Fruit fly (Drosophila melanogaster) whole organism, embryonic: ENCODE measurements around the gene CG16753.

Source experiments
- Atf-2 ChIP-seq: fragments of 200-800 bp; sonication (Bioruptor generic); optimal IDR thresholded peaks from 2 replicates; lab custom pipeline; 2016; ENCODE audit warnings: missing biosample characterization, missing genetic modification characterization
- Atf6 ChIP-seq: fragments of 200-800 bp; sonication (Bioruptor generic); IDR thresholded peaks from 2 replicates; pipeline ENCODE4 v1.3.6; 2022; ENCODE audit warnings: missing biosample characterization, missing genetic modification characterization
- Blimp-1 ChIP-seq: fragments of 200-800 bp; sonication (Bioruptor generic); optimal IDR thresholded peaks from 3 replicates; lab custom pipeline; 2018; ENCODE audit warnings: missing biosample characterization, missing genetic modification characterization, mild to moderate bottlenecking, moderate library complexity, missing genetic modification reagents
- CG10462 ChIP-seq: fragments of 200-800 bp; sonication (Bioruptor generic); optimal IDR thresholded peaks from 2 replicates; lab custom pipeline; 2016; ENCODE audit warnings: missing biosample characterization, missing genetic modification characterization
- CG13624 ChIP-seq: fragments of 200-800 bp; sonication (Bioruptor generic); optimal IDR thresholded peaks from 2 replicates; lab custom pipeline; 2016; ENCODE audit warnings: missing biosample characterization, missing genetic modification characterization
- CG13775 ChIP-seq: fragments of 200-800 bp; sonication (Bioruptor generic); optimal IDR thresholded peaks from 3 replicates; lab custom pipeline; 2017; ENCODE audit warnings: missing biosample characterization, mild to moderate bottlenecking, missing genetic modification characterization
- CG15073 ChIP-seq: fragments of 200-800 bp; sonication (Bioruptor generic); optimal IDR thresholded peaks from 2 replicates; lab custom pipeline; 2016; ENCODE audit warnings: missing biosample characterization, missing genetic modification characterization
- CG17361 ChIP-seq: fragments of 200-800 bp; sonication (Bioruptor generic); IDR thresholded peaks from 3 replicates; pipeline ENCODE4 v1.3.6; 2022; ENCODE audit warnings: missing biosample characterization, missing genetic modification characterization
- CG18262 ChIP-seq: fragments of 200-800 bp; optimal IDR thresholded peaks from 3 replicates; lab custom pipeline; 2019; ENCODE audit warnings: missing biosample characterization, mild to moderate bottlenecking, missing genetic modification characterization, moderate library complexity
- CG3995 ChIP-seq: fragments of 200-800 bp; sonication (Bioruptor generic); optimal IDR thresholded peaks from 3 replicates; lab custom pipeline; 2016; ENCODE audit warnings: missing biosample characterization, missing genetic modification characterization
- CG4617 ChIP-seq: fragments of 200-800 bp; sonication (Bioruptor generic); optimal IDR thresholded peaks from 3 replicates; lab custom pipeline; 2016; ENCODE audit warnings: missing biosample characterization, missing genetic modification characterization, borderline replicate concordance
- CG6175 ChIP-seq: fragments of 200-800 bp; sonication (Bioruptor generic); IDR thresholded peaks from 3 replicates; pipeline ENCODE4 v1.3.6; 2022; ENCODE audit warnings: missing biosample characterization, missing genetic modification characterization
- CG6683 ChIP-seq: fragments of 200-800 bp; sonication (Bioruptor generic); optimal IDR thresholded peaks from 2 replicates; lab custom pipeline; 2017; ENCODE audit warnings: missing biosample characterization, mild to moderate bottlenecking, missing genetic modification characterization, missing genetic modification reagents
- CG6689 ChIP-seq: fragments of 200-800 bp; sonication (Bioruptor generic); IDR thresholded peaks from 2 replicates; pipeline ENCODE4 v1.3.6; 2022; ENCODE audit warnings: missing biosample characterization, missing genetic modification characterization
- CG8388 ChIP-seq: fragments of 200-800 bp; sonication (Bioruptor generic); optimal IDR thresholded peaks from 2 replicates; lab custom pipeline; 2019; ENCODE audit warnings: missing biosample characterization, mild to moderate bottlenecking, missing genetic modification characterization, moderate library complexity
- CG8944 ChIP-seq: fragments of 200-800 bp; sonication (Bioruptor generic); optimal IDR thresholded peaks from 3 replicates; lab custom pipeline; 2016; ENCODE audit warnings: missing biosample characterization, missing genetic modification characterization
- CG9817 ChIP-seq: fragments of 200-800 bp; sonication (Bioruptor generic); optimal IDR thresholded peaks from 2 replicates; lab custom pipeline; 2018; ENCODE audit warnings: missing biosample characterization, mild to moderate bottlenecking, missing genetic modification characterization, moderate library complexity
- Deaf1 ChIP-seq: fragments of 200-800 bp; optimal IDR thresholded peaks from 3 replicates; lab custom pipeline; 2019; ENCODE audit warnings: missing biosample characterization, mild to moderate bottlenecking, missing genetic modification characterization, moderate library complexity
- Dfd ChIP-seq, 2 experiments: fragments of >200 bp; optimal IDR thresholded peaks; 2 replicates each; lab custom pipeline; 2017; ENCODE audit warnings: missing biosample characterization in 2 of 2, missing genetic modification characterization in 2 of 2
- Doc2 ChIP-seq: fragments of 200-800 bp; sonication (Bioruptor generic); IDR thresholded peaks from 2 replicates; pipeline ENCODE4 v1.3.6; 2022; ENCODE audit warnings: missing biosample characterization, missing genetic modification characterization
- Fer2 ChIP-seq: fragments of 200-800 bp; sonication (Bioruptor generic); optimal IDR thresholded peaks from 2 replicates; lab custom pipeline; 2018; ENCODE audit warnings: missing biosample characterization, mild to moderate bottlenecking, missing genetic modification characterization, moderate library complexity
- Gug ChIP-seq: fragments of 200-800 bp; sonication (Bioruptor generic); IDR thresholded peaks from 4 replicates; pipeline ENCODE4 v1.3.6; 2022; ENCODE audit warnings: missing biosample characterization, missing genetic modification characterization
- HLH54F ChIP-seq: fragments of 200-800 bp; sonication (Bioruptor generic); optimal IDR thresholded peaks from 3 replicates; lab custom pipeline; 2016; ENCODE audit warnings: missing biosample characterization, missing genetic modification characterization
- HmgD ChIP-seq: fragments of 200-800 bp; sonication (Bioruptor generic); optimal IDR thresholded peaks from 3 replicates; lab custom pipeline; 2016; ENCODE audit warnings: missing biosample characterization, missing genetic modification characterization
- HmgZ ChIP-seq: fragments of 200-800 bp; sonication (Bioruptor generic); optimal IDR thresholded peaks from 2 replicates; lab custom pipeline; 2018; ENCODE audit warnings: missing biosample characterization, mild to moderate bottlenecking, missing genetic modification characterization
- Hr78 ChIP-seq, 2 experiments: fragments of 200-800 bp in 1 of 2; fragments of >200 bp in 1 of 2; sonication (Bioruptor generic) in 1 of 2; optimal IDR thresholded peaks; 2 replicates each; lab custom pipeline; 2017 to 2019; ENCODE audit warnings: missing biosample characterization in 2 of 2, missing genetic modification characterization in 2 of 2, mild to moderate bottlenecking in 1 of 2, moderate library complexity in 1 of 2
- MESR4 ChIP-seq: fragments of 200-800 bp; sonication (Bioruptor generic); optimal IDR thresholded peaks from 2 replicates; lab custom pipeline; 2018; ENCODE audit warnings: missing biosample characterization, mild to moderate bottlenecking, missing genetic modification characterization, moderate library complexity
- Mrtf ChIP-seq: fragments of 200-800 bp; sonication (Bioruptor generic); IDR thresholded peaks from 3 replicates; pipeline ENCODE4 v1.3.6; 2022; ENCODE audit warnings: missing biosample characterization, missing genetic modification characterization
- Sox100B ChIP-seq: fragments of 200-800 bp; sonication (Bioruptor generic); optimal IDR thresholded peaks from 3 replicates; lab custom pipeline; 2018; ENCODE audit warnings: missing biosample characterization, mild to moderate bottlenecking, missing genetic modification characterization
- Sox102F ChIP-seq: fragments of 200-800 bp; sonication (Bioruptor generic); optimal IDR thresholded peaks from 2 replicates; lab custom pipeline; 2018; ENCODE audit warnings: missing biosample characterization, mild to moderate bottlenecking, missing genetic modification characterization, moderate library complexity
- Sry-β ChIP-seq: fragments of 200-800 bp; sonication (Bioruptor generic); optimal IDR thresholded peaks from 2 replicates; lab custom pipeline; 2018; ENCODE audit warnings: missing biosample characterization, mild to moderate bottlenecking, missing genetic modification characterization, moderate library complexity
- TFAM ChIP-seq: fragments of 200-800 bp; sonication (Bioruptor generic); optimal IDR thresholded peaks from 2 replicates; lab custom pipeline; 2017; ENCODE audit warnings: missing biosample characterization, missing genetic modification characterization, inconsistent platforms
- Xrp1 ChIP-seq: fragments of 200-800 bp; sonication (Bioruptor generic); IDR thresholded peaks from 2 replicates; pipeline ENCODE4 v1.3.6; 2022; ENCODE audit warnings: missing biosample characterization, missing genetic modification characterization
- YL-1 ChIP-seq: fragments of 200-800 bp; sonication (Bioruptor generic); optimal IDR thresholded peaks from 3 replicates; lab custom pipeline; 2017; ENCODE audit warnings: missing biosample characterization, mild to moderate bottlenecking, missing genetic modification characterization
- disco-r ChIP-seq: fragments of 200-800 bp; sonication (Bioruptor generic); optimal IDR thresholded peaks from 2 replicates; lab custom pipeline; 2016; ENCODE audit warnings: missing biosample characterization, missing genetic modification characterization
- dmrt99B ChIP-seq: fragments of 200-800 bp; sonication (Bioruptor generic); optimal IDR thresholded peaks from 2 replicates; lab custom pipeline; 2018; ENCODE audit warnings: missing biosample characterization, mild to moderate bottlenecking, missing genetic modification characterization, moderate library complexity
- dpn ChIP-seq, 2 experiments: fragments of 200-800 bp; sonication (Bioruptor generic); optimal IDR thresholded peaks; 3 replicates each; lab custom pipeline; 2016; ENCODE audit warnings: missing biosample characterization in 2 of 2, missing genetic modification characterization in 2 of 2
- emc ChIP-seq: fragments of 200-800 bp; sonication (Bioruptor generic); optimal IDR thresholded peaks from 2 replicates; lab custom pipeline; 2016; ENCODE audit warnings: missing biosample characterization, missing genetic modification characterization
- eve ChIP-seq, 2 experiments: fragments of >200 bp; optimal IDR thresholded peaks; 2 replicates each; lab custom pipeline; 2017; ENCODE audit warnings: missing biosample characterization in 2 of 2, missing genetic modification characterization in 2 of 2
- ewg ChIP-seq: fragments of 200-800 bp; sonication (Bioruptor generic); optimal IDR thresholded peaks from 3 replicates; lab custom pipeline; 2017; ENCODE audit warnings: mild to moderate bottlenecking, missing biosample characterization, missing genetic modification reagents, missing genetic modification characterization
- kah ChIP-seq: fragments of 200-800 bp; sonication (Bioruptor generic); optimal IDR thresholded peaks from 2 replicates; lab custom pipeline; 2018; ENCODE audit warnings: missing biosample characterization, mild to moderate bottlenecking, missing genetic modification characterization
- luna ChIP-seq: fragments of 200-800 bp; sonication (Bioruptor generic); optimal IDR thresholded peaks from 2 replicates; lab custom pipeline; 2016; ENCODE audit warnings: missing biosample characterization, missing genetic modification characterization
- mld ChIP-seq: fragments of 200-800 bp; sonication (Bioruptor generic); IDR thresholded peaks from 3 replicates; pipeline ENCODE4 v1.3.6; 2022; ENCODE audit warnings: missing biosample characterization, missing genetic modification characterization; ENCODE audit not compliant: partially characterized antibody
- pzg ChIP-seq: fragments of 200-800 bp; sonication (Bioruptor generic); optimal IDR thresholded peaks from 3 replicates; lab custom pipeline; 2018; ENCODE audit warnings: missing biosample characterization, mild to moderate bottlenecking, missing genetic modification characterization, moderate library complexity
- rib ChIP-seq: fragments of 200-800 bp; sonication (Bioruptor generic); IDR thresholded peaks from 2 replicates; pipeline ENCODE4 v1.3.6; 2022; ENCODE audit warnings: missing biosample characterization, missing genetic modification characterization
- sima ChIP-seq: fragments of 200-800 bp; sonication (Bioruptor generic); optimal IDR thresholded peaks from 2 replicates; lab custom pipeline; 2016; ENCODE audit warnings: missing biosample characterization, missing genetic modification characterization
- tgo ChIP-seq: fragments of 200-800 bp; sonication (Bioruptor generic); IDR thresholded peaks from 3 replicates; pipeline ENCODE4 v1.3.6; 2022; ENCODE audit warnings: missing biosample characterization, missing genetic modification characterization
- trem ChIP-seq: fragments of 200-800 bp; optimal IDR thresholded peaks from 3 replicates; lab custom pipeline; 2019; ENCODE audit warnings: missing biosample characterization, mild to moderate bottlenecking, missing genetic modification characterization, moderate library complexity
- unc-4 ChIP-seq: fragments of 200-800 bp; sonication (Bioruptor generic); IDR thresholded peaks from 2 replicates; pipeline ENCODE4 v1.3.6; 2022; ENCODE audit warnings: missing biosample characterization, missing genetic modification characterization; ENCODE audit not compliant: partially characterized antibody
- zfh2 ChIP-seq: fragments of 200-800 bp; sonication (Bioruptor generic); optimal IDR thresholded peaks from 2 replicates; lab custom pipeline; 2016; ENCODE audit warnings: missing biosample characterization, missing genetic modification characterization

The CG16753 gene

dm6 chr3L:3037822-3038563, 16.9 kb upstream of the CG16753 start (continued):
- TF ChIP-seq YL-1 (GFP tag; lab: Kevin White, UChicago) (no peak), Gug (GFP tag; lab: Robert Waterston, UW) (no peak), MESR4 (GFP tag; lab: Kevin White, UChicago) (peak; percentile 10), emc (GFP tag; lab: Kevin White, UChicago) (no peak), CG8944 (GFP tag; lab: Kevin White, UChicago) (no peak), sima (GFP tag; lab: Kevin White, UChicago) (no peak), rib (GFP tag; lab: Robert Waterston, UW) (peak; percentile 39; the same call in 1 of the 2 replicates), CG8388 (GFP tag; lab: Kevin White, UChicago) (no peak), mld (GFP tag; lab: Robert Waterston, UW) (no peak), CG10462 (GFP tag; lab: Kevin White, UChicago) (no peak), TFAM (no peak), Sox102F (no peak), CG18262 (tag; lab: Kevin White, UChicago) (peak; percentile 13), dpn (GFP tag; optimal IDR thresholded peaks at IDR 0.05; lab: Kevin White, UChicago) (no peak), Mrtf (no peak), trem (tag; lab: Kevin White, UChicago) (no peak), HLH54F (GFP tag; lab: Kevin White, UChicago) (no peak), kah (GFP tag; lab: Kevin White, UChicago) (peak; percentile 27), pzg (GFP tag; lab: Kevin White, UChicago) (no peak), CG4617 (GFP tag; lab: Kevin White, UChicago) (no peak), CG15073 (GFP tag; lab: Kevin White, UChicago) (no peak), ewg (no peak), unc-4 (GFP tag; lab: Robert Waterston, UW) (no peak), luna (GFP tag; lab: Kevin White, UChicago) (no peak), CG9817 (tag; lab: Kevin White, UChicago) (no peak), dmrt99B (peak; percentile 2), Xrp1 (GFP tag; lab: Robert Waterston, UW) (0 out of 2 replicates have a peak, but pooled peaks have one; percentile 50), HmgD (GFP tag; lab: Kevin White, UChicago) (no peak), CG13775 (GFP tag; lab: Kevin White, UChicago) (no peak), disco-r (GFP tag; lab: Kevin White, UChicago) (no peak), Hr78 (GFP tag; optimal IDR thresholded peaks at IDR 0.05; lab: Kevin White, UChicago) (no peak), Atf-2 (no peak), Sox100B (GFP tag; lab: Kevin White, UChicago) (no peak), Fer2 (tag; lab: Kevin White, UChicago) (no peak), CG3995 (GFP tag; lab: Kevin White, UChicago) (no peak), CG17361 (GFP tag; lab: Robert Waterston, UW) (no peak), CG13624 (GFP tag; lab: Kevin White, UChicago) (peak; percentile 33), eve (GFP tag; optimal IDR thresholded peaks at IDR 0.05; lab: Kevin White, UChicago) (no peak), CG6683 (GFP tag; lab: Kevin White, UChicago) (no peak), CG6689 (GFP tag; lab: Robert Waterston, UW) (no peak), Dfd (GFP tag; optimal IDR thresholded peaks at IDR 0.05; lab: Kevin White, UChicago) (no peak), Deaf1 (tag; lab: Kevin White, UChicago) (peak; percentile 83), HmgZ (tag; lab: Kevin White, UChicago) (peak; percentile 12), Doc2 (GFP tag; lab: Robert Waterston, UW) (no peak), zfh2 (no peak), Blimp-1 (GFP tag; lab: Kevin White, UChicago) (no peak), Sry-β (no peak), CG6175 (GFP tag; lab: Robert Waterston, UW) (peak; percentile 89; the same call in 2 of the 3 replicates), tgo (GFP tag; lab: Robert Waterston, UW) (no peak), Atf6 (0 out of 2 replicates have a peak, but pooled peaks have one; percentile 37)
